Worm (Caenorhabditis elegans) whole organism, late embryonic: ENCODE results near the gene oac-55.

Source experiments
- C08G9.2 ChIP-seq: sonication (generic microtip); optimal IDR thresholded peaks from 2 replicates; lab custom pipeline; 2016; ENCODE audit warnings: mild to moderate bottlenecking, missing genetic modification characterization, moderate library complexity, missing compliant biosample characterization
- C38D4.7 ChIP-seq: fragments of 200-800 bp; sonication (Bioruptor generic); optimal IDR thresholded peaks from 2 replicates; lab custom pipeline; 2018; ENCODE audit warnings: mild to moderate bottlenecking, missing genetic modification characterization, moderate library complexity, missing compliant biosample characterization
- F13H6.1 ChIP-seq: sonication (generic microtip); optimal IDR thresholded peaks from 2 replicates; lab custom pipeline; 2016; ENCODE audit warnings: missing genetic modification characterization, missing compliant biosample characterization
- K02D7.2 ChIP-seq: sonication (generic microtip); optimal IDR thresholded peaks from 2 replicates; lab custom pipeline; 2017; ENCODE audit warnings: mild to moderate bottlenecking, missing genetic modification characterization, missing compliant biosample characterization
- T23F11.4 ChIP-seq: fragments of 200-800 bp; sonication (Bioruptor generic); optimal IDR thresholded peaks from 2 replicates; lab custom pipeline; 2018; ENCODE audit warnings: mild to moderate bottlenecking, missing genetic modification characterization, missing compliant biosample characterization
- ahr-1 ChIP-seq: sonication (generic microtip); optimal IDR thresholded peaks from 2 replicates; lab custom pipeline; 2016; ENCODE audit warnings: missing genetic modification characterization, missing compliant biosample characterization
- ceh-18 ChIP-seq: sonication (generic microtip); optimal IDR thresholded peaks from 2 replicates; lab custom pipeline; 2016; ENCODE audit warnings: missing genetic modification characterization, missing compliant biosample characterization
- ceh-2 ChIP-seq: sonication (generic microtip); optimal IDR thresholded peaks from 2 replicates; lab custom pipeline; 2016; ENCODE audit warnings: missing genotype, missing genetic modification characterization, missing compliant biosample characterization
- ceh-24 ChIP-seq: sonication (generic microtip); optimal IDR thresholded peaks from 2 replicates; lab custom pipeline; 2016; ENCODE audit warnings: mild to moderate bottlenecking, missing genetic modification characterization, missing compliant biosample characterization
- ceh-31 ChIP-seq: sonication (generic microtip); optimal IDR thresholded peaks from 2 replicates; lab custom pipeline; 2016; ENCODE audit warnings: missing genetic modification characterization, missing compliant biosample characterization
- ceh-34 ChIP-seq: sonication (generic microtip); optimal IDR thresholded peaks from 2 replicates; lab custom pipeline; 2016; ENCODE audit warnings: mild to moderate bottlenecking, missing genetic modification characterization, missing compliant biosample characterization
- ceh-45 ChIP-seq: fragments of 200-800 bp; sonication (Bioruptor generic); IDR thresholded peaks from 2 replicates; pipeline ENCODE4 v1.3.6; 2022; ENCODE audit warnings: missing genetic modification reagents, missing genetic modification characterization, missing compliant biosample characterization
- ceh-48 ChIP-seq: sonication (generic microtip); optimal IDR thresholded peaks from 2 replicates; lab custom pipeline; 2016; ENCODE audit warnings: missing genetic modification characterization, inconsistent platforms, missing compliant biosample characterization
- ceh-6 ChIP-seq: fragments of 200-800 bp; sonication (Bioruptor generic); optimal IDR thresholded peaks from 2 replicates; lab custom pipeline; 2018; ENCODE audit warnings: mild to moderate bottlenecking, missing genetic modification characterization, missing compliant biosample characterization
- ceh-9 ChIP-seq: sonication (generic microtip); optimal IDR thresholded peaks from 2 replicates; lab custom pipeline; 2016; ENCODE audit warnings: mild to moderate bottlenecking, missing genetic modification characterization, inconsistent platforms, missing compliant biosample characterization
- elt-2 ChIP-seq: sonication (generic microtip); optimal IDR thresholded peaks from 2 replicates; lab custom pipeline; 2016; ENCODE audit warnings: missing genetic modification reagents, missing genetic modification characterization, missing compliant biosample characterization
- eyg-1 ChIP-seq: sonication (generic microtip); optimal IDR thresholded peaks from 2 replicates; lab custom pipeline; 2016; ENCODE audit warnings: missing genotype, missing genetic modification characterization, missing compliant biosample characterization
- fkh-10 ChIP-seq: fragments of 150-350 bp; optimal IDR thresholded peaks from 2 replicates; lab custom pipeline; 2014; ENCODE audit warnings: missing biosample characterization, missing genetic modification reagents, missing genetic modification characterization
- fkh-6 ChIP-seq: sonication (generic microtip); optimal IDR thresholded peaks from 2 replicates; lab custom pipeline; 2016; ENCODE audit warnings: missing genetic modification characterization, missing compliant biosample characterization
- gmeb-2 ChIP-seq: sonication (generic microtip); optimal IDR thresholded peaks from 2 replicates; lab custom pipeline; 2016; ENCODE audit warnings: missing genetic modification characterization, inconsistent platforms, missing compliant biosample characterization
- hlh-13 ChIP-seq: fragments of 200-800 bp; sonication (Bioruptor generic); optimal IDR thresholded peaks from 2 replicates; lab custom pipeline; 2018; ENCODE audit warnings: mild to moderate bottlenecking, missing genetic modification characterization, missing compliant biosample characterization
- hlh-15 ChIP-seq: sonication (generic microtip); optimal IDR thresholded peaks from 2 replicates; lab custom pipeline; 2016; ENCODE audit warnings: missing genetic modification characterization, missing compliant biosample characterization
- hlh-30 ChIP-seq: sonication (generic microtip); optimal IDR thresholded peaks from 2 replicates; lab custom pipeline; 2017; ENCODE audit warnings: antibody characterized with exemption, missing genetic modification characterization, missing compliant biosample characterization; ENCODE audit not compliant: insufficient read depth
- hlh-6 ChIP-seq: sonication (generic microtip); optimal IDR thresholded peaks from 2 replicates; lab custom pipeline; 2016; ENCODE audit warnings: missing genotype, missing genetic modification characterization, missing compliant biosample characterization
- lim-6 ChIP-seq: sonication (generic microtip); optimal IDR thresholded peaks from 2 replicates; lab custom pipeline; 2016; ENCODE audit warnings: missing genetic modification characterization, missing compliant biosample characterization
- lin-11 ChIP-seq: fragments of 200-800 bp; sonication (Bioruptor generic); optimal IDR thresholded peaks from 2 replicates; lab custom pipeline; 2018; ENCODE audit warnings: mild to moderate bottlenecking, missing genetic modification characterization, missing compliant biosample characterization
- madf-2 ChIP-seq: sonication (generic microtip); optimal IDR thresholded peaks from 2 replicates; lab custom pipeline; 2017; ENCODE audit warnings: missing genetic modification characterization, missing compliant biosample characterization
- mec-3 ChIP-seq: sonication (generic microtip); optimal IDR thresholded peaks from 2 replicates; lab custom pipeline; 2016; ENCODE audit warnings: borderline replicate concordance, missing genetic modification characterization, missing compliant biosample characterization
- nfya-1 ChIP-seq: sonication (generic microtip); optimal IDR thresholded peaks from 2 replicates; lab custom pipeline; 2017; ENCODE audit warnings: missing genetic modification characterization, mild to moderate bottlenecking, missing compliant biosample characterization, antibody characterized with exemption, moderate library complexity
- nhr-11 ChIP-seq: fragments of 150-350 bp; optimal IDR thresholded peaks from 2 replicates; lab custom pipeline; 2014; ENCODE audit warnings: missing biosample characterization, missing genetic modification characterization
- nhr-232 ChIP-seq: sonication (generic microtip); optimal IDR thresholded peaks from 2 replicates; lab custom pipeline; 2016; ENCODE audit warnings: missing genetic modification characterization, missing compliant biosample characterization
- npax-4 ChIP-seq: sonication (generic microtip); optimal IDR thresholded peaks from 2 replicates; lab custom pipeline; 2016; ENCODE audit warnings: missing genetic modification characterization, missing compliant biosample characterization
- odd-2 ChIP-seq: sonication (generic microtip); optimal IDR thresholded peaks from 2 replicates; lab custom pipeline; 2017; ENCODE audit warnings: antibody characterized with exemption, mild to moderate bottlenecking, missing genetic modification characterization, missing compliant biosample characterization
- pat-9 ChIP-seq: fragments of 200-800 bp; sonication (Bioruptor generic); optimal IDR thresholded peaks from 2 replicates; lab custom pipeline; 2018; ENCODE audit warnings: mild to moderate bottlenecking, missing genetic modification characterization, moderate library complexity, missing compliant biosample characterization
- pax-1 ChIP-seq: fragments of 150-350 bp; optimal IDR thresholded peaks from 2 replicates; lab custom pipeline; 2014; ENCODE audit warnings: missing biosample characterization, missing genetic modification characterization
- pha-2 ChIP-seq: sonication (generic microtip); optimal IDR thresholded peaks from 2 replicates; lab custom pipeline; 2017; ENCODE audit warnings: mild to moderate bottlenecking, missing genetic modification characterization, missing compliant biosample characterization
- pqm-1 ChIP-seq: sonication (generic microtip); optimal IDR thresholded peaks from 2 replicates; lab custom pipeline; 2016; ENCODE audit warnings: missing genetic modification characterization, missing compliant biosample characterization
- ref-2 ChIP-seq: sonication (generic microtip); optimal IDR thresholded peaks from 2 replicates; lab custom pipeline; 2016; ENCODE audit warnings: missing genetic modification characterization, missing compliant biosample characterization
- rnt-1 ChIP-seq: sonication (generic microtip); optimal IDR thresholded peaks from 2 replicates; lab custom pipeline; 2016; ENCODE audit warnings: missing genetic modification characterization, missing compliant biosample characterization
- sdc-2 ChIP-seq: sonication (generic microtip); optimal IDR thresholded peaks from 2 replicates; lab custom pipeline; 2016; ENCODE audit warnings: missing genotype, missing genetic modification characterization, missing compliant biosample characterization
- sox-2 ChIP-seq: fragments of 200-800 bp; sonication (Bioruptor generic); IDR thresholded peaks from 2 replicates; pipeline ENCODE4 v1.3.6; 2022; ENCODE audit warnings: missing genetic modification reagents, missing genetic modification characterization, missing compliant biosample characterization
- sox-4 ChIP-seq: sonication (generic microtip); optimal IDR thresholded peaks from 2 replicates; lab custom pipeline; 2017; ENCODE audit warnings: mild to moderate bottlenecking, missing genetic modification characterization, inconsistent platforms, missing compliant biosample characterization
- syd-9 ChIP-seq: sonication (generic microtip); optimal IDR thresholded peaks from 2 replicates; lab custom pipeline; 2016; ENCODE audit warnings: mild to moderate bottlenecking, missing genetic modification characterization, moderate library complexity, missing compliant biosample characterization
- tbx-2 ChIP-seq: sonication (generic microtip); optimal IDR thresholded peaks from 2 replicates; lab custom pipeline; 2016; ENCODE audit warnings: missing genetic modification characterization, missing compliant biosample characterization
- tbx-7 ChIP-seq: sonication (generic microtip); optimal IDR thresholded peaks from 2 replicates; lab custom pipeline; 2016; ENCODE audit warnings: missing genotype, missing genetic modification characterization, missing compliant biosample characterization
- ttx-3 ChIP-seq: sonication (generic microtip); optimal IDR thresholded peaks from 2 replicates; lab custom pipeline; 2016; ENCODE audit warnings: missing genetic modification reagents, missing genetic modification characterization, missing compliant biosample characterization
- unc-3 ChIP-seq, 2 experiments: fragments of 200-800 bp in 1 of 2; sonication (Bioruptor generic) in 1 of 2; sonication (generic microtip) in 1 of 2; conservative IDR thresholded peaks in 1 of 2; optimal IDR thresholded peaks in 1 of 2; 2 replicates each; pipeline versions ENCODE4 v1.3.6 to Lab custom; 2016 to 2022; ENCODE audit warnings: missing compliant biosample characterization in 2 of 2, missing genetic modification characterization in 2 of 2, missing genetic modification reagents in 1 of 2
- unc-42 ChIP-seq: sonication (generic microtip); optimal IDR thresholded peaks from 2 replicates; lab custom pipeline; 2016; ENCODE audit warnings: missing genotype, missing genetic modification characterization, missing compliant biosample characterization
- unc-55 ChIP-seq: sonication (generic microtip); optimal IDR thresholded peaks from 2 replicates; lab custom pipeline; 2017; ENCODE audit warnings: missing biosample characterization, missing genetic modification reagents, missing genetic modification characterization
- zip-5 ChIP-seq: sonication (generic microtip); optimal IDR thresholded peaks from 2 replicates; lab custom pipeline; 2016; ENCODE audit warnings: missing genetic modification characterization, missing compliant biosample characterization

Gene oac-55

DNA sequence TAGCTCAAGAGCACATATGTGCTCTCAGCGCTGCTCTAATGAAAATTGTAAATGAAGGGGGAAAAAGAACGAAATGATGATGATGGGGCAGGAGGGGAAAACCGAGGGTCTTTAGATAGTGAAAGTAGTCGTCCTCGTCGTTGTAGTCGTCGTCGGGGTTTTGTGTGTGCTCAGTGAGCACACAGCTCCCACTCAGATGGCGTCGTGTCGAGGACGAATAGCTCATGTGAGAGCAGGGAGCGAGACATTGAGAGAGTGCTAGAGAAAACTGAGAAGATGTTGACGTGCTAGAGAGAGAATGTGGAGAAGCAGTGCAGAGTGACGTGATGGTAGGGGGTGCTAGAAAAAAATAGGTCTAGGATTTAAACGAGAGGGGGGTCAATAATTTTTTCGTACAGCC is 43.2 kb upstream of the oac-55 start:
- TF ChIP-seq fkh-6 (tag; lab: Kevin White, UChicago) (no peak), elt-2 (tag; lab: Kevin White, UChicago) (no peak), ceh-34 (tag; lab: Kevin White, UChicago) (no peak), eyg-1 (tag; lab: Kevin White, UChicago) (no peak), C38D4.7 (GFP tag; lab: Kevin White, UChicago) (no peak), C08G9.2 (tag; lab: Kevin White, UChicago) (peak; percentile 21), sox-2 (GFP tag; lab: Robert Waterston, UW) (no peak), ceh-6 (no peak), ceh-31 (tag; lab: Kevin White, UChicago) (peak; percentile 39), rnt-1 (no peak), npax-4 (no peak), gmeb-2 (tag; lab: Kevin White, UChicago) (no peak), hlh-15 (tag; lab: Kevin White, UChicago) (no peak), pat-9 (tag; lab: Kevin White, UChicago) (no peak), ref-2 (tag; lab: Kevin White, UChicago) (no peak), nhr-232 (tag; lab: Kevin White, UChicago) (no peak), pha-2 (no peak), lin-11 (tag; lab: Kevin White, UChicago) (no peak), pax-1 (tag; lab: Kevin White, UChicago) (no peak), hlh-13 (no peak), K02D7.2 (tag; lab: Kevin White, UChicago) (no peak), tbx-2 (tag; lab: Kevin White, UChicago) (peak; percentile 35), ahr-1 (tag; lab: Kevin White, UChicago) (no peak), ttx-3 (no peak), sdc-2 (tag; lab: Kevin White, UChicago) (peak; percentile 10), F13H6.1 (tag; lab: Kevin White, UChicago) (no peak), T23F11.4 (GFP tag; lab: Kevin White, UChicago) (no peak), unc-3 (GFP tag; conservative IDR thresholded peaks at IDR 0.05; lab: Robert Waterston, UW) (no peak), unc-3 (tag; optimal IDR thresholded peaks at IDR 0.05; lab: Kevin White, UChicago) (no peak), ceh-18 (tag; lab: Kevin White, UChicago) (no peak), pqm-1 (tag; lab: Kevin White, UChicago) (no peak), nfya-1 (peak; percentile 38), sox-4 (tag; lab: Kevin White, UChicago) (no peak), unc-55 (GFP tag; lab: Kevin White, UChicago) (no peak), fkh-10 (GFP tag; lab: Kevin White, UChicago) (no peak), ceh-48 (tag; lab: Kevin White, UChicago) (no peak), ceh-45 (no peak), odd-2 (no peak), tbx-7 (tag; lab: Kevin White, UChicago) (no peak), unc-42 (tag; lab: Kevin White, UChicago) (peak; percentile 28), hlh-6 (tag; lab: Kevin White, UChicago) (no peak), syd-9 (tag; lab: Kevin White, UChicago) (no peak), ceh-24 (no peak), ceh-2 (tag; lab: Kevin White, UChicago) (no peak), ceh-9 (tag; lab: Kevin White, UChicago) (no peak), nhr-11 (tag; lab: Kevin White, UChicago) (no peak), lim-6 (tag; lab: Kevin White, UChicago) (peak; percentile 68), mec-3 (tag; lab: Kevin White, UChicago) (no peak), hlh-30 (tag; lab: Kevin White, UChicago) (no peak), zip-5 (tag; lab: Kevin White, UChicago) (no peak), madf-2 (tag; lab: Kevin White, UChicago) (no peak)
- TF ChIP-seq, all 69 proteins: peak for 7
